Worm (Caenorhabditis elegans) whole organism, mixed stage, embryonic: Measurements from ENCODE around the gene srz-75.

ENCODE experiments used
- elt-1 ChIP-seq: sonication (generic microtip); optimal IDR thresholded peaks from 2 replicates; lab custom pipeline; 2017; ENCODE audit warnings: missing genetic modification characterization, mild to moderate bottlenecking, missing compliant biosample characterization, antibody characterized with exemption, moderate library complexity, borderline replicate concordance; ENCODE audit not compliant: insufficient read depth
- lin-13 ChIP-seq: fragments of 150-350 bp; optimal IDR thresholded peaks from 2 replicates; lab custom pipeline; 2014; ENCODE audit warnings: missing biosample characterization, missing genetic modification characterization
- nhr-12 ChIP-seq: fragments of 150-350 bp; optimal IDR thresholded peaks from 2 replicates; lab custom pipeline; 2014; ENCODE audit warnings: missing biosample characterization, missing genetic modification characterization
- nhr-28 ChIP-seq: fragments of 150-350 bp; optimal IDR thresholded peaks from 2 replicates; lab custom pipeline; 2014; ENCODE audit warnings: missing biosample characterization, missing genetic modification characterization
- pha-4 ChIP-seq: fragments of 150-350 bp; optimal IDR thresholded peaks from 2 replicates; lab custom pipeline; 2018; ENCODE audit warnings: missing biosample characterization, missing genetic modification reagents, missing genetic modification characterization
- unc-62 ChIP-seq: fragments of 150-350 bp; optimal IDR thresholded peaks from 2 replicates; lab custom pipeline; 2014; ENCODE audit warnings: missing biosample characterization, missing genetic modification reagents, missing genetic modification characterization
- ztf-11 ChIP-seq: fragments of 150-350 bp; optimal IDR thresholded peaks from 2 replicates; lab custom pipeline; 2014; ENCODE audit warnings: missing biosample characterization, missing genetic modification characterization

ce11 chrIV:16310103-16310502 lies 19.5 kb upstream of the srz-75 start:
- no peak for TF ChIP-seq elt-1
- no peak for TF ChIP-seq pha-4 (tag; lab: Kevin White, UChicago)
- TF ChIP-seq nhr-28 (tag; lab: Kevin White, UChicago): no peak
- no peak for TF ChIP-seq ztf-11 (tag; lab: Kevin White, UChicago)
- no peak for TF ChIP-seq nhr-12
- no peak for TF ChIP-seq unc-62 (GFP tag; lab: Kevin White, UChicago)
- TF ChIP-seq lin-13 (tag; lab: Kevin White, UChicago): no peak
